Worm (Caenorhabditis elegans) whole organism, L4 larva: ENCODE measurements around the gene gln-3.

ENCODE experiments used
- F10B5.3 ChIP-seq: sonication (generic microtip); optimal IDR thresholded peaks from 2 replicates; lab custom pipeline; 2016; ENCODE audit warnings: mild to moderate bottlenecking, missing genetic modification characterization, missing compliant biosample characterization
- Y105C5A.15 ChIP-seq: fragments of 200-800 bp; sonication (Bioruptor generic); IDR thresholded peaks from 2 replicates; pipeline ENCODE4 v1.3.6; 2022; ENCODE audit warnings: missing genetic modification characterization, missing compliant biosample characterization
- Y48G9A.11 ChIP-seq: fragments of 200-800 bp; sonication (Bioruptor generic); IDR thresholded peaks from 2 replicates; pipeline ENCODE4 v1.3.6; 2022; ENCODE audit warnings: missing genetic modification reagents, missing genetic modification characterization, missing compliant biosample characterization
- aha-1 ChIP-seq: fragments of 150-350 bp; peaks from one replicate; lab custom pipeline; 2014; ENCODE audit warnings: missing biosample characterization, missing genetic modification characterization
- ceh-28 ChIP-seq: fragments of 150-350 bp; optimal IDR thresholded peaks from 2 replicates; lab custom pipeline; 2014; ENCODE audit warnings: missing biosample characterization, missing genetic modification reagents, missing genetic modification characterization
- ceh-82 ChIP-seq: sonication (generic microtip); optimal IDR thresholded peaks from 2 replicates; lab custom pipeline; 2017; ENCODE audit warnings: missing biosample characterization, missing genetic modification characterization
- daf-16 ChIP-seq, 3 experiments: sonication (generic microtip); optimal IDR thresholded peaks; 2 replicates each; lab custom pipeline; 2016 to 2017; ENCODE audit warnings: missing genetic modification characterization in 3 of 3, missing genetic modification reagents in 3 of 3, mild to moderate bottlenecking in 2 of 3, missing compliant biosample characterization in 2 of 3, missing biosample characterization in 1 of 3, moderate library complexity in 1 of 3
- dmd-6 ChIP-seq: fragments of 200-800 bp; sonication (Bioruptor generic); IDR thresholded peaks from 2 replicates; pipeline ENCODE4 v1.3.6; 2022; ENCODE audit warnings: missing genetic modification reagents, missing genetic modification characterization, missing compliant biosample characterization
- dve-1 ChIP-seq: sonication (generic microtip); optimal IDR thresholded peaks from 2 replicates; lab custom pipeline; 2017; ENCODE audit warnings: antibody characterized with exemption, mild to moderate bottlenecking, missing genetic modification characterization, missing compliant biosample characterization; ENCODE audit not compliant: insufficient read depth
- hlh-30 ChIP-seq: sonication (generic microtip); optimal IDR thresholded peaks from 2 replicates; lab custom pipeline; 2017; ENCODE audit warnings: antibody characterized with exemption, mild to moderate bottlenecking, missing genetic modification characterization, missing compliant biosample characterization; ENCODE audit not compliant: insufficient read depth
- hmg-1.1 ChIP-seq: fragments of 200-800 bp; sonication (Bioruptor generic); IDR thresholded peaks from 2 replicates; pipeline ENCODE4 v1.3.6; 2022; ENCODE audit warnings: missing genetic modification reagents, missing genetic modification characterization, missing compliant biosample characterization
- lin-1 ChIP-seq: fragments of 200-800 bp; sonication (Bioruptor generic); IDR thresholded peaks from 2 replicates; pipeline ENCODE4 v1.3.6; 2022; ENCODE audit warnings: missing genetic modification reagents, missing genetic modification characterization, missing compliant biosample characterization
- lin-38 ChIP-seq: fragments of 200-800 bp; sonication (Bioruptor generic); IDR thresholded peaks from 2 replicates; pipeline ENCODE4 v1.3.6; 2022; ENCODE audit warnings: missing genetic modification reagents, missing genetic modification characterization, missing compliant biosample characterization
- madf-5 ChIP-seq, 2 experiments: fragments of 200-800 bp; sonication (Bioruptor generic); IDR thresholded peaks; 2 replicates each; pipeline ENCODE4 v1.3.6; 2022; ENCODE audit warnings: missing compliant biosample characterization in 2 of 2, missing genetic modification characterization in 2 of 2
- mdl-1 ChIP-seq, 2 experiments: fragments of 150-350 bp in 1 of 2; sonication (generic microtip) in 1 of 2; optimal IDR thresholded peaks; 2 replicates each; lab custom pipeline; 2014 to 2017; ENCODE audit warnings: missing biosample characterization in 2 of 2, missing genetic modification characterization in 2 of 2
- mdt-29 ChIP-seq: fragments of 200-800 bp; sonication (Bioruptor generic); IDR thresholded peaks from 2 replicates; pipeline ENCODE4 v1.3.6; 2022; ENCODE audit warnings: missing genetic modification reagents, missing genetic modification characterization, missing compliant biosample characterization
- nhr-102 ChIP-seq: sonication (generic microtip); optimal IDR thresholded peaks from 2 replicates; lab custom pipeline; 2016; ENCODE audit warnings: mild to moderate bottlenecking, missing genetic modification characterization, moderate library complexity, missing compliant biosample characterization
- nhr-11 ChIP-seq: fragments of 150-350 bp; optimal IDR thresholded peaks from 2 replicates; lab custom pipeline; 2014; ENCODE audit warnings: missing biosample characterization, missing genetic modification characterization
- nhr-28 ChIP-seq: fragments of 150-350 bp; optimal IDR thresholded peaks from 2 replicates; lab custom pipeline; 2014; ENCODE audit warnings: missing biosample characterization, missing genetic modification characterization
- nhr-41 ChIP-seq: fragments of 200-800 bp; sonication (Bioruptor generic); IDR thresholded peaks from 2 replicates; pipeline ENCODE4 v1.3.6; 2022; ENCODE audit warnings: missing genetic modification reagents, missing genetic modification characterization, missing compliant biosample characterization
- nhr-76 ChIP-seq: fragments of 150-350 bp; optimal IDR thresholded peaks from 2 replicates; lab custom pipeline; 2014; ENCODE audit warnings: missing biosample characterization, missing genetic modification characterization
- nhr-77 ChIP-seq: fragments of 150-350 bp; optimal IDR thresholded peaks from 2 replicates; lab custom pipeline; 2014; ENCODE audit warnings: missing biosample characterization, missing genetic modification characterization
- pqm-1 ChIP-seq: sonication (generic microtip); optimal IDR thresholded peaks from 2 replicates; lab custom pipeline; 2017; ENCODE audit warnings: missing biosample characterization, missing genetic modification characterization
- rbr-2 ChIP-seq: sonication (generic microtip); optimal IDR thresholded peaks from 2 replicates; lab custom pipeline; 2016; ENCODE audit warnings: missing genotype, missing genetic modification characterization, missing compliant biosample characterization
- sdz-12 ChIP-seq: fragments of 200-800 bp; sonication (Bioruptor generic); optimal IDR thresholded peaks from 2 replicates; lab custom pipeline; 2018; ENCODE audit warnings: mild to moderate bottlenecking, missing genetic modification characterization, missing compliant biosample characterization
- snpc-1.2 ChIP-seq: fragments of 200-800 bp; sonication (Bioruptor generic); IDR thresholded peaks from 2 replicates; pipeline ENCODE4 v1.3.6; 2022; ENCODE audit warnings: missing genetic modification reagents, missing genetic modification characterization, missing compliant biosample characterization
- snpc-4 ChIP-seq: fragments of 150-350 bp; optimal IDR thresholded peaks from 2 replicates; lab custom pipeline; 2014; ENCODE audit warnings: missing biosample characterization, missing genetic modification characterization
- unc-62 ChIP-seq, 3 experiments: fragments of 150-350 bp in 1 of 3; sonication (generic microtip); optimal IDR thresholded peaks in 2 of 3; peaks in 1 of 3; 1 replicate in 1 of 3; 2 replicates in 2 of 3; lab custom pipeline; 2014 to 2017; ENCODE audit warnings: missing biosample characterization in 3 of 3, missing genetic modification characterization in 3 of 3, missing genetic modification reagents in 3 of 3, missing genotype in 1 of 3

Gene gln-3

ce11 chrIV:16170606-16171033 lies at the start of gene gln-3 (continued):
- TF ChIP-seq F10B5.3 (no peak), nhr-11 (tag; lab: Kevin White, UChicago) (no peak), sdz-12 (no peak)

- TF ChIP-seq madf-5 (GFP tag; IDR thresholded peaks at IDR 0.05; lab: Robert Waterston, UW) = no peak
- TF ChIP-seq nhr-76 (tag; lab: Kevin White, UChicago) = no peak
- TF ChIP-seq lin-1 (GFP tag; lab: Robert Waterston, UW) = no peak
- TF ChIP-seq unc-62 (GFP tag; optimal IDR thresholded peaks at IDR 0.05 in 1 of 2; lab: Kevin White, UChicago) = peak in 1 of 2 experiments; percentile 18
- no peak for TF ChIP-seq unc-62 (tag; optimal IDR thresholded peaks at IDR 0.05; lab: Kevin White, UChicago)
- TF ChIP-seq snpc-1.2 = peak; percentile 57; the same call in 1 of the 2 replicates
- no peak for TF ChIP-seq mdl-1 (tag; optimal IDR thresholded peaks at IDR 0.05; lab: Kevin White, UChicago)
- no peak for TF ChIP-seq Y105C5A.15 (GFP tag; lab: Robert Waterston, UW)
- no peak for TF ChIP-seq hmg-1.1 (GFP tag; lab: Robert Waterston, UW)
- TF ChIP-seq ceh-82 = no peak
These were observed 45.7 kb upstream of the gln-3 start for ce11 chrIV:16216165-16216564.

ce11 chrIV:16210913-16211312 lies 40.4 kb upstream of the gln-3 start, which contains the start of gene H25K10.2:
TSS of gene H25K10.2 (minus strand) at chrIV:16211013.
- TF ChIP-seq nhr-102 (tag; lab: Kevin White, UChicago) (no peak), ceh-28 (tag; lab: Kevin White, UChicago) (no peak), Y105C5A.15 (GFP tag; lab: Robert Waterston, UW) (no peak), rbr-2 (tag; lab: Kevin White, UChicago) (no peak), mdt-29 (GFP tag; lab: Robert Waterston, UW) (no peak), lin-38 (GFP tag; lab: Robert Waterston, UW) (no peak)

- peak; percentile 86 for TF ChIP-seq snpc-1.2
These were observed 39.0 kb upstream of the gln-3 start for ce11 chrIV:16209440-16209839.

- TF ChIP-seq daf-16 (GFP tag; optimal IDR thresholded peaks at IDR 0.05; lab: Kevin White, UChicago) (no peak), daf-16 (tag; optimal IDR thresholded peaks at IDR 0.05; lab: Kevin White, UChicago) (peak; percentile 69), nhr-41 (GFP tag; lab: Robert Waterston, UW) (no peak), nhr-77 (peak; percentile 1), hlh-30 (tag; lab: Kevin White, UChicago) (peak; percentile 44), dmd-6 (peak; percentile 92), nhr-28 (tag; lab: Kevin White, UChicago) (peak; percentile 63), pqm-1 (tag; lab: Kevin White, UChicago) (peak; percentile 83), nhr-11 (tag; lab: Kevin White, UChicago) (no peak), dve-1 (tag; lab: Kevin White, UChicago) (peak; percentile 63), mdl-1 (tag; optimal IDR thresholded peaks at IDR 0.05; lab: Kevin White, UChicago) (peak in 1 of 2 experiments; percentile 27)
These were observed 32.9 kb upstream of the gln-3 start for ce11 chrIV:16203373-16203772.

- TF ChIP-seq unc-62 (GFP tag; optimal IDR thresholded peaks at IDR 0.05 in 1 of 2; lab: Kevin White, UChicago) (peak in 1 of 2 experiments; percentile 27), unc-62 (tag; optimal IDR thresholded peaks at IDR 0.05; lab: Kevin White, UChicago) (no peak), snpc-4 (tag; lab: Kevin White, UChicago) (no peak), nhr-76 (tag; lab: Kevin White, UChicago) (no peak)
These were observed 31.6 kb upstream of the gln-3 start, which contains the start of gene H25K10.1 for ce11 chrIV:16202074-16202473. TSS of gene H25K10.1 (plus strand) at chrIV:16202374.

- TF ChIP-seq snpc-1.2 (no peak), ceh-82 (no peak), Y105C5A.15 (GFP tag; lab: Robert Waterston, UW) (no peak), unc-62 (GFP tag; optimal IDR thresholded peaks at IDR 0.05 in 1 of 2; lab: Kevin White, UChicago) (peak in 1 of 2 experiments; percentile 96), unc-62 (tag; optimal IDR thresholded peaks at IDR 0.05; lab: Kevin White, UChicago) (no peak), Y48G9A.11 (no peak), hlh-30 (tag; lab: Kevin White, UChicago) (no peak), aha-1 (peak; percentile 20)
These were observed 29.4 kb upstream of the gln-3 start for ce11 chrIV:16199831-16200230.
